Fruit fly (Drosophila melanogaster): ENCODE measurements around the gene Spn77Ba.

The Spn77Ba gene

dm6 chr3L:20347762-20348580 lies 31.0 kb downstream of the Spn77Ba start, which contains the start of the genes Rbbp5 and eRF1:
Gene Rbbp5, minus strand, starts transcription at chr3L:20347942.
Gene eRF1, plus strand, starts transcription at chr3L:20348355.
- TF ChIP-seq CG10348 (GFP tag; IDR thresholded peaks at IDR 0.05), result no peak
- TF ChIP-seq Ets98B (GFP tag; IDR thresholded peaks at IDR 0.05), result no peak
- TF ChIP-seq CG4496 (GFP tag; IDR thresholded peaks at IDR 0.05), result no peak
- TF ChIP-seq EcR (GFP tag; optimal IDR thresholded peaks at IDR 0.05), result no peak
- no peak; the same call in 2 of the 3 replicates for TF ChIP-seq fd96Ca (GFP tag; IDR thresholded peaks at IDR 0.05)
- TF ChIP-seq gl (tag; optimal IDR thresholded peaks at IDR 0.05), result no peak
- peak; percentile 18 for TF ChIP-seq Pif1B (GFP tag; optimal IDR thresholded peaks at IDR 0.05)
- no peak for TF ChIP-seq Pif1A (GFP tag; optimal IDR thresholded peaks at IDR 0.05)
- peak; percentile 61 for TF ChIP-seq CG8159 (tag; optimal IDR thresholded peaks at IDR 0.05)
- TF ChIP-seq Snoo (tag; optimal IDR thresholded peaks at IDR 0.05), result peak; percentile 43
- peak; percentile 66 for TF ChIP-seq CG15710 (tag; optimal IDR thresholded peaks at IDR 0.05)
- peak; percentile 63 for TF ChIP-seq rn (GFP tag; IDR thresholded peaks at IDR 0.05)
- no peak for TF ChIP-seq CG13204 (GFP tag; optimal IDR thresholded peaks at IDR 0.05)
- TF ChIP-seq CG9948 (tag; optimal IDR thresholded peaks at IDR 0.05), result peak; percentile 37
- TF ChIP-seq CG17806 (tag; optimal IDR thresholded peaks at IDR 0.05), result peak; percentile 46
- no peak for TF ChIP-seq CG34367 (tag; optimal IDR thresholded peaks at IDR 0.05)
- peak; percentile 6 for TF ChIP-seq CG8301 (tag; optimal IDR thresholded peaks at IDR 0.05)
- no peak for TF ChIP-seq CG14655 (GFP tag; optimal IDR thresholded peaks at IDR 0.05)
- TF ChIP-seq CG32121 (GFP tag; IDR thresholded peaks at IDR 0.05), result peak; percentile 62; the same call in 1 of the 2 replicates
- TF ChIP-seq CG12605 (GFP tag; IDR thresholded peaks at IDR 0.05), result no peak
- no peak for TF ChIP-seq D1 (tag; optimal IDR thresholded peaks at IDR 0.05)

- TF ChIP-seq CG12605 (GFP tag; IDR thresholded peaks at IDR 0.05), result no peak
- TF ChIP-seq Snoo (tag; optimal IDR thresholded peaks at IDR 0.05), result no peak
- TF ChIP-seq CG14655 (GFP tag; optimal IDR thresholded peaks at IDR 0.05), result no peak
- TF ChIP-seq CG8301 (tag; optimal IDR thresholded peaks at IDR 0.05), result no peak
- no peak for TF ChIP-seq Pif1B (GFP tag; optimal IDR thresholded peaks at IDR 0.05)
These were observed 31.6 kb downstream of the Spn77Ba start for dm6 chr3L:20348581-20349093.

- TF ChIP-seq Pif1B (GFP tag; optimal IDR thresholded peaks at IDR 0.05), result no peak
- TF ChIP-seq Ets98B (GFP tag; IDR thresholded peaks at IDR 0.05), result peak; percentile 44; the same call in 1 of the 2 replicates
- peak; percentile 95 for TF ChIP-seq EcR (GFP tag; optimal IDR thresholded peaks at IDR 0.05)
- 0 out of 2 replicates have a peak, but pooled peaks have one; percentile 29 for TF ChIP-seq CG32121 (GFP tag; IDR thresholded peaks at IDR 0.05)
- TF ChIP-seq CG13204 (GFP tag; optimal IDR thresholded peaks at IDR 0.05), result no peak
- TF ChIP-seq CG4496 (GFP tag; IDR thresholded peaks at IDR 0.05), result 0 out of 3 replicates have a peak, but pooled peaks have one; percentile 39
- TF ChIP-seq CG12605 (GFP tag; IDR thresholded peaks at IDR 0.05), result 0 out of 2 replicates have a peak, but pooled peaks have one; percentile 46
These were observed 32.4 kb downstream of the Spn77Ba start for dm6 chr3L:20349333-20349924.

- TF ChIP-seq rn (GFP tag; IDR thresholded peaks at IDR 0.05) (no peak), CG9948 (tag; optimal IDR thresholded peaks at IDR 0.05) (no peak), Pif1A (GFP tag; optimal IDR thresholded peaks at IDR 0.05) (no peak)
These were observed 36.2 kb downstream of the Spn77Ba start, which contains the start of gene CG5618 for dm6 chr3L:20353149-20353548. Gene CG5618, plus strand, starts transcription at chr3L:20353449.

- peak; percentile 87 for TF ChIP-seq CG8159 (tag; optimal IDR thresholded peaks at IDR 0.05)
- TF ChIP-seq CG17806 (tag; optimal IDR thresholded peaks at IDR 0.05), result no peak
- TF ChIP-seq CG12605 (GFP tag; IDR thresholded peaks at IDR 0.05), result 0 out of 2 replicates have a peak, but pooled peaks have one; percentile 13
- 0 out of 2 replicates have a peak, but pooled peaks have one; percentile 9 for TF ChIP-seq CG32121 (GFP tag; IDR thresholded peaks at IDR 0.05)
These were observed 36.8 kb downstream of the Spn77Ba start for dm6 chr3L:20353726-20354332.

- TF ChIP-seq rn (GFP tag; IDR thresholded peaks at IDR 0.05) (no peak), CG10348 (GFP tag; IDR thresholded peaks at IDR 0.05) (no peak), Pif1A (GFP tag; optimal IDR thresholded peaks at IDR 0.05) (no peak), CG32121 (GFP tag; IDR thresholded peaks at IDR 0.05) (no peak)
These were observed 37.4 kb downstream of the Spn77Ba start for dm6 chr3L:20354363-20354762.

Data from whole organism, pupa.